Fruit fly (Drosophila melanogaster) whole organism, embryonic: ENCODE data around the gene CG32036.

Experiments used
- CG7745 ChIP-seq: fragments of 200-800 bp; sonication (Bioruptor generic); optimal IDR thresholded peaks from 2 replicates; lab custom pipeline; 2018; ENCODE audit warnings: missing biosample characterization, mild to moderate bottlenecking, missing genetic modification characterization, moderate library complexity
- insv ChIP-seq, 2 experiments: fragments of 200-800 bp; sonication (Bioruptor generic); optimal IDR thresholded peaks; 3 replicates each; lab custom pipeline; 2016 to 2018; ENCODE audit warnings: missing biosample characterization in 2 of 2, missing genetic modification characterization in 2 of 2
- sug ChIP-seq: fragments of 200-800 bp; optimal IDR thresholded peaks from 2 replicates; lab custom pipeline; 2019; ENCODE audit warnings: missing biosample characterization, mild to moderate bottlenecking, missing genetic modification characterization, moderate library complexity

dm6 chr3L:9446731-9447238 is 42.2 kb downstream of the CG32036 start, which contains the start of gene CG3529:
- TF ChIP-seq CG7745 (no peak), sug (tag; lab: Kevin White, UChicago) (peak; percentile 34), insv (GFP tag; optimal IDR thresholded peaks at IDR 0.05; lab: Kevin White, UChicago) (no peak)
